Worm (Caenorhabditis elegans): ENCODE data around the gene F28C6.5.

DNA sequence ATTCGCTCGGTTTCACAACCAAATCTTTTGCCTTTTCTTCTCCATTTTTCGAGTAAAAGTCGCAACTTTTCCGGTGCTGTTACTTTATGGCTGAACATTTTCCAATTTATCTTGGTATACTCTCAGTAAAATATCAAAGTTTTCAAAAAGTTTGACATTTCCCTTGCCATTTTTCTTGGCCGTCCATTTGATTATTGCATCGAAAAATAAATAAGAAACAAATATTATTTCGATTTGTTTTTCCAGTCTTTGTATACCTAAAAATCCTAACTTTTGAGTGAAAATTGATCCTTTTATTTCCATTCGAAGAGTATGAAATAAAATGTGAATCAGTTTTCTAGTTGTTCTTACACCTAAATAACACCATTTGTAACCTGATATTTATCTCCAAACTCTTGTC lies 47.1 kb downstream of the F28C6.5 start:
- TF ChIP-seq hmg-1.1 (GFP tag; IDR thresholded peaks at IDR 0.05) (no peak), ctbp-1 (GFP tag; IDR thresholded peaks at IDR 0.05) (no peak), nhr-77 (tag; optimal IDR thresholded peaks at IDR 0.05) (no peak), snpc-4 (tag; optimal IDR thresholded peaks at IDR 0.05) (no peak), nhr-28 (tag; optimal IDR thresholded peaks at IDR 0.05) (no peak), unc-39 (tag; optimal IDR thresholded peaks at IDR 0.05) (no peak), aly-2 (tag; optimal IDR thresholded peaks at IDR 0.05) (no peak)
